Fruit fly (Drosophila melanogaster) Kc167 (cell line): ENCODE measurements around the gene mamo.

Experiments used
- Myc ChIP-seq: fragments of >200 bp; optimal IDR thresholded peaks from 2 replicates; lab custom pipeline; 2017; ENCODE audit warnings: missing external identifiers
- h ChIP-seq: fragments of >200 bp; optimal IDR thresholded peaks from 3 replicates; lab custom pipeline; 2018; ENCODE audit warnings: missing external identifiers
- psq ChIP-seq: fragments of >200 bp; optimal IDR thresholded peaks from 2 replicates; lab custom pipeline; 2017; ENCODE audit warnings: missing external identifiers

DNA sequence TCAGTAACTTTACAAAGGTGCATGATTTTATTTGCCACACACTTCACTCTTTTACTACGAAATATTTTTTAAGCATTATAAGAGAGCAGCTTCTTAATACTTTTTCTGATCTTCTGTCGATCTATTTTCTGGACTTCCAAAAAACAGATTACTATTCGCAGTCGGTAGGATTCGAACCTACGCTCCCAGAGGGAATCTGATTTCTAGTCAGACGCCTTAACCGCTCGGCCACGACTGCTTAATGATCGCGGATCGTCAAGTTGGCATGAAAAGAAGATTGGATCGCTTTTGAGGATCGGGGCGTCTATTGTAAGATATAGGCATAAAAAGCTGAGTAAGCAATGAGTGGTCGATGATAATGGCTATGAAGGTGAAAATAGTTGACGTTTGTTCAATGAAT lies 35.1 kb upstream of the mamo start:
- TF ChIP-seq Myc (lab: Kevin White, UChicago), result no peak
- no peak for TF ChIP-seq h
- TF ChIP-seq psq, result no peak
